Worm (Caenorhabditis elegans): ENCODE measurements around the gene EGAP5.1.

Gene EGAP5.1

ce11 chrX:5117571-5117970, 45.3 kb upstream of the EGAP5.1 start (continued):
- TF ChIP-seq lin-1 (GFP tag; IDR thresholded peaks at IDR 0.05) (no peak), lin-13 (GFP tag; optimal IDR thresholded peaks at IDR 0.05) (no peak), mxl-2 (GFP tag; conservative IDR thresholded peaks at IDR 0.05) (no peak), pha-4 (GFP tag; IDR thresholded peaks at IDR 0.05) (no peak), pha-4 (tag; optimal IDR thresholded peaks at IDR 0.05) (no peak), snpc-4 (tag; optimal IDR thresholded peaks at IDR 0.05) (no peak), gei-8 (GFP tag; optimal IDR thresholded peaks at IDR 0.05) (no peak), hmg-1.1 (GFP tag; IDR thresholded peaks at IDR 0.05) (no peak), ZK546.5 (tag; optimal IDR thresholded peaks at IDR 0.05) (no peak), lin-29 (GFP tag; IDR thresholded peaks at IDR 0.05) (no peak), lsy-2 (tag; optimal IDR thresholded peaks at IDR 0.05) (peak in 1 of 2 experiments; percentile 52), tag-97 (GFP tag; IDR thresholded peaks at IDR 0.05) (no peak)

DNA sequence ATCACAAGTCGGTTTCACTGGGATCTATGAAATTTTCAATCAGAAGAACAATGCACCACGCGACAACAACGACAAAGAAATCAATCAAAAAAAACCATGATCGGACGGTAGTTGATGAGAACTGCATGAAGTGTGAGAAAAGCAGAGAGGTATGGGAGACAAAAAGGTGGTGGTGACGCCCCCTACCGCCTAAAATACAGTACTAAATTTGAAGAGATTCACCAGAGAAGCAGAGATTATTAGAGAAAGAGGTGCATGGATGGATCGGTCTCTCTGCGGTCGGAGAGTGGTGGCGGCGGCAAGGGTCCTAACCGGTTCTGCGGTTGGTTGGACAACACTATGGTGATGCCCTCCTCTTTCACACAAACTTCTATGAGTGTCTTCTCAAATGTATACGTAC, 43.6 kb upstream of the EGAP5.1 start:
- TF ChIP-seq lsy-2 (tag; optimal IDR thresholded peaks at IDR 0.05) (peak in 1 of 2 experiments; percentile 54), dve-1 (tag; optimal IDR thresholded peaks at IDR 0.05; ENCODE audit: insufficient read depth) (peak; percentile 44), ceh-20 (GFP tag; IDR thresholded peaks at IDR 0.05) (0 out of 2 replicates have a peak, but pooled peaks have one; percentile 45), set-16 (GFP tag; IDR thresholded peaks at IDR 0.05) (peak; percentile 41), nhr-76 (tag; optimal IDR thresholded peaks at IDR 0.05) (no peak), attf-4 (tag; optimal IDR thresholded peaks at IDR 0.05) (no peak), hlh-11 (tag; optimal IDR thresholded peaks at IDR 0.05) (peak; percentile 85), nhr-48 (tag; optimal IDR thresholded peaks at IDR 0.05) (peak; percentile 60), snpc-1.2 (GFP tag; IDR thresholded peaks at IDR 0.05) (no peak), lin-39 (tag; optimal IDR thresholded peaks at IDR 0.05) (no peak), T26A8.4 (GFP tag; IDR thresholded peaks at IDR 0.05) (peak; percentile 68), spr-1 (tag; optimal IDR thresholded peaks at IDR 0.05) (peak; percentile 18), mdl-1 (tag; optimal IDR thresholded peaks at IDR 0.05) (peak; percentile 23 to 75), nhr-42 (GFP tag; IDR thresholded peaks at IDR 0.05) (no peak), ceh-62 (tag; optimal IDR thresholded peaks at IDR 0.05) (no peak), lin-15B (tag; optimal IDR thresholded peaks at IDR 0.05) (no peak), Y5F2A.4 (GFP tag; optimal IDR thresholded peaks at IDR 0.05) (no peak), aly-2 (tag; optimal IDR thresholded peaks at IDR 0.05) (no peak), dmd-6 (GFP tag; IDR thresholded peaks at IDR 0.05) (peak; percentile 43; the same call in 1 of the 2 replicates), duxl-1 (tag; optimal IDR thresholded peaks at IDR 0.05; ENCODE audit: poor library complexity) (peak; percentile 40), hmg-1.1 (GFP tag; IDR thresholded peaks at IDR 0.05) (no peak), hlh-30 (tag; optimal IDR thresholded peaks at IDR 0.05; ENCODE audit: insufficient read depth) (peak; percentile 85), nhr-11 (tag; optimal IDR thresholded peaks at IDR 0.05) (no peak), unc-39 (tag; optimal IDR thresholded peaks at IDR 0.05) (no peak), nhr-77 (tag; optimal IDR thresholded peaks at IDR 0.05) (no peak), nhr-237 (tag; optimal IDR thresholded peaks at IDR 0.05) (no peak), hif-1 (tag; optimal IDR thresholded peaks at IDR 0.05) (peak in 1 of 2 experiments; percentile 11), rbr-2 (tag; optimal IDR thresholded peaks at IDR 0.05) (peak; percentile 40), unc-62 (GFP tag; optimal IDR thresholded peaks at IDR 0.05 in 1 of 2) (peak in 1 of 2 experiments; percentile 8), unc-62 (tag; optimal IDR thresholded peaks at IDR 0.05) (no peak), tra-1 (GFP tag; IDR thresholded peaks at IDR 0.05) (0 out of 2 replicates have a peak, but pooled peaks have one; percentile 34), egl-43 (GFP tag; IDR thresholded peaks at IDR 0.05) (peak; percentile 65; the same call in 1 of the 2 replicates), nhr-102 (tag; optimal IDR thresholded peaks at IDR 0.05) (no peak), nhr-25 (tag; optimal IDR thresholded peaks at IDR 0.05; ENCODE audit: borderline replicate concordance, insufficient read depth) (peak; percentile 17), nhr-28 (tag; optimal IDR thresholded peaks at IDR 0.05) (peak; percentile 64), daf-12 (tag; optimal IDR thresholded peaks at IDR 0.05) (no peak), mes-2 (tag; optimal IDR thresholded peaks at IDR 0.05; ENCODE audit: poor library complexity, severe bottlenecking) (peak; percentile 53), lin-29 (GFP tag; IDR thresholded peaks at IDR 0.05) (no peak), zag-1 (tag; optimal IDR thresholded peaks at IDR 0.05) (no peak), ama-1 (optimal IDR thresholded peaks at IDR 0.05) (no peak), ctbp-1 (GFP tag; IDR thresholded peaks at IDR 0.05) (peak; percentile 59; the same call in 1 of the 2 replicates)
